Fruit fly (Drosophila melanogaster): ENCODE results near the gene CG11563.
A peak's percentile ranks its signal among the peaks of the same experiment; 100 is the strongest.

The CG11563 gene

DNA sequence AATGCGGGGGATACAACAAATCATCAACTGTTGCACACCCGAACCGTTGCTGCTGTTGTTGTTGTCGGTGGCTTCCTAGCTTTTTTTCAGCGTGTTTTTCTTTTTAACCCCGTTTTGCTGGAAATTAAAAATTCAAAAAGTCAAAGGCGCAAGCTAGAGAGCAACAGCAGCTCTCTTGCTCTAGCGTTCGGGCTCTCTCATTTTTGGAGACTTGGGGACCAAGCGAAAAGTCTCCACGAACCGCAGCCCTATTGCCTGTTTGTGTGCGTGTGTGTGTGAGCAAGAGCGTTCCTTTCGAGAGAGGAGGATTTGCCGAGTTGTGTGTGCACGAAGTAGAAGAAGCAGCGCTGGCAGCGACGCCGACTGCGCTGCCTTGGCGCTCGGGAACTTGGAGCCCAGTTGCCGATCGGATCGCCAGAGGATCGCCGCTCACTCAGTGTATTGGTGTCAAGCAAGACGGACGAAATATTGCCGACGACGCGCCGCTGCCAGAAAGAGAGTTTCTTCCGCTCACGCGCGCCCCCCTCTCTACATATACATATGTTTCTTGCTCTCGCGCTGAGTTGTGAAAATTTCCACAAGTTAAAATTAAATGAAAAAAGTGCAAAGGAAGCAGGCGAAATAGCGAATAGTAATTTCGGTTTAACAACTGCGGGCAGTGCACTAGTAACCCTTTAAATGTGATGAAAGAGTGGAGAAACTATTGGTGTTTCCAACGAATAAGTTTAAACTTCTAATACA lies 12.1 kb upstream of the CG11563 start (continued):
- TF ChIP-seq CG3065 (GFP tag; optimal IDR thresholded peaks at IDR 0.05), result no peak
- no peak for TF ChIP-seq tap (tag; optimal IDR thresholded peaks at IDR 0.05)
- TF ChIP-seq CG18476 (GFP tag; optimal IDR thresholded peaks at IDR 0.05), result no peak
- TF ChIP-seq so (GFP tag; IDR thresholded peaks at IDR 0.05), result no peak
- TF ChIP-seq CG10267 (tag; optimal IDR thresholded peaks at IDR 0.05), result no peak
- no peak for TF ChIP-seq CG12942 (GFP tag; optimal IDR thresholded peaks at IDR 0.05)
- no peak for TF ChIP-seq CG1602 (GFP tag; optimal IDR thresholded peaks at IDR 0.05)
- TF ChIP-seq CG3838 (GFP tag; optimal IDR thresholded peaks at IDR 0.05), result no peak
- TF ChIP-seq C15 (GFP tag; IDR thresholded peaks at IDR 0.05), result no peak
- no peak for TF ChIP-seq HLH4C (GFP tag; IDR thresholded peaks at IDR 0.05; ENCODE audit: partially characterized antibody)
- TF ChIP-seq Atf3 (GFP tag; optimal IDR thresholded peaks at IDR 0.05), result no peak
- TF ChIP-seq BtbVII (GFP tag; optimal IDR thresholded peaks at IDR 0.05), result no peak
- no peak for TF ChIP-seq Dek (tag; optimal IDR thresholded peaks at IDR 0.05)
- TF ChIP-seq az2 (GFP tag; optimal IDR thresholded peaks at IDR 0.05), result no peak
- no peak for TF ChIP-seq CG4424 (GFP tag; optimal IDR thresholded peaks at IDR 0.05)
- no peak for TF ChIP-seq Oli (tag; optimal IDR thresholded peaks at IDR 0.05)
- TF ChIP-seq NfI (GFP tag; optimal IDR thresholded peaks at IDR 0.05), result no peak
- TF ChIP-seq HLH54F (GFP tag; optimal IDR thresholded peaks at IDR 0.05), result no peak
- no peak for TF ChIP-seq CkIIα-i1 (GFP tag; IDR thresholded peaks at IDR 0.05)
- no peak for TF ChIP-seq nerfin-2 (GFP tag; IDR thresholded peaks at IDR 0.05; ENCODE audit: partially characterized antibody)
- TF ChIP-seq Aef1 (GFP tag; IDR thresholded peaks at IDR 0.05), result no peak
- TF ChIP-seq Ssrp (tag; optimal IDR thresholded peaks at IDR 0.05), result no peak
- TF ChIP-seq CG8281 (tag; optimal IDR thresholded peaks at IDR 0.05), result no peak
- TF ChIP-seq ci (GFP tag; IDR thresholded peaks at IDR 0.05), result peak; percentile 70; the same call in 2 of the 3 replicates
- TF ChIP-seq mld (GFP tag; IDR thresholded peaks at IDR 0.05; ENCODE audit: partially characterized antibody), result no peak
- TF ChIP-seq CG9797 (GFP tag; optimal IDR thresholded peaks at IDR 0.05), result no peak
- no peak for TF ChIP-seq Six4 (GFP tag; optimal IDR thresholded peaks at IDR 0.05)
- TF ChIP-seq CG11723 (GFP tag; optimal IDR thresholded peaks at IDR 0.05), result no peak
- TF ChIP-seq CG12769 (tag; optimal IDR thresholded peaks at IDR 0.05), result peak; percentile 59
- no peak for TF ChIP-seq tx (GFP tag; optimal IDR thresholded peaks at IDR 0.05)
- no peak for TF ChIP-seq CG12236 (GFP tag; optimal IDR thresholded peaks at IDR 0.05)
- TF ChIP-seq nau (GFP tag; optimal IDR thresholded peaks at IDR 0.05), result no peak
- TF ChIP-seq CG15479 (GFP tag; optimal IDR thresholded peaks at IDR 0.05), result no peak
- 0 out of 2 replicates have a peak, but pooled peaks have one; percentile 4 for TF ChIP-seq CG17328 (GFP tag; IDR thresholded peaks at IDR 0.05)
- TF ChIP-seq emc (GFP tag; optimal IDR thresholded peaks at IDR 0.05), result no peak
- no peak for TF ChIP-seq CG12744 (GFP tag; optimal IDR thresholded peaks at IDR 0.05)
- no peak for TF ChIP-seq CTCF (GFP tag; optimal IDR thresholded peaks at IDR 0.05)
- TF ChIP-seq dm (GFP tag; optimal IDR thresholded peaks at IDR 0.05), result no peak
- TF ChIP-seq CG16813 (GFP tag; IDR thresholded peaks at IDR 0.05; ENCODE audit: partially characterized antibody), result no peak
- no peak for TF ChIP-seq Tbp (GFP tag; optimal IDR thresholded peaks at IDR 0.05)
- TF ChIP-seq ara (GFP tag; IDR thresholded peaks at IDR 0.05), result peak; percentile 53; the same call in 1 of the 2 replicates
- no peak for TF ChIP-seq pan (optimal IDR thresholded peaks at IDR 0.05)
- no peak for TF ChIP-seq pan (GFP tag; optimal IDR thresholded peaks at IDR 0.05 in 1 of 2, IDR thresholded peaks at IDR 0.05 in 1 of 2)
- no peak for TF ChIP-seq pb (GFP tag; optimal IDR thresholded peaks at IDR 0.05)
- no peak for TF ChIP-seq ase (GFP tag; IDR thresholded peaks at IDR 0.05)
- peak; percentile 74 for TF ChIP-seq Jarid2 (GFP tag; optimal IDR thresholded peaks at IDR 0.05)
- TF ChIP-seq NK7.1 (GFP tag; optimal IDR thresholded peaks at IDR 0.05), result no peak
- no peak for TF ChIP-seq zfh2 (GFP tag; optimal IDR thresholded peaks at IDR 0.05)
- TF ChIP-seq jing (GFP tag; optimal IDR thresholded peaks at IDR 0.05), result no peak
- TF ChIP-seq CG6791 (GFP tag; IDR thresholded peaks at IDR 0.05; ENCODE audit: partially characterized antibody), result no peak
- TF ChIP-seq dysf (GFP tag; IDR thresholded peaks at IDR 0.05), result 0 out of 3 replicates have a peak, but pooled peaks have one; percentile 23
